Worm (Caenorhabditis elegans) whole organism, dauer: ENCODE results near the gene rec-8.

Source experiments
- unc-62 ChIP-seq: sonication (generic microtip); optimal IDR thresholded peaks from 2 replicates; lab custom pipeline; 2017; ENCODE audit warnings: missing biosample characterization, missing genetic modification reagents, missing genetic modification characterization

The rec-8 gene

ce11 chrIV:13299648-13300047, 53.3 kb downstream of the rec-8 start:
- no peak for TF ChIP-seq unc-62 (GFP tag; lab: Kevin White, UChicago)
